Worm (Caenorhabditis elegans) whole organism, L1 larva: ENCODE results near the gene toca-1.

Experiments used
- C16A3.4 ChIP-seq: fragments of 150-350 bp; optimal IDR thresholded peaks from 2 replicates; lab custom pipeline; 2014; ENCODE audit warnings: missing biosample characterization, missing genetic modification characterization
- C34B4.2 ChIP-seq: sonication (generic microtip); optimal IDR thresholded peaks from 2 replicates; lab custom pipeline; 2017; ENCODE audit warnings: mild to moderate bottlenecking, missing genetic modification characterization, missing compliant biosample characterization
- F16B12.6 ChIP-seq: fragments of 150-350 bp; optimal IDR thresholded peaks from 2 replicates; lab custom pipeline; 2014; ENCODE audit warnings: missing biosample characterization, missing genetic modification characterization
- Y116A8C.19 ChIP-seq: sonication (generic microtip); optimal IDR thresholded peaks from 2 replicates; lab custom pipeline; 2016; ENCODE audit warnings: missing compliant biosample characterization, missing genetic modification characterization, borderline replicate concordance
- alr-1 ChIP-seq: fragments of 200-800 bp; sonication (Bioruptor generic); optimal IDR thresholded peaks from 2 replicates; lab custom pipeline; 2018; ENCODE audit warnings: borderline replicate concordance, mild to moderate bottlenecking, missing genetic modification characterization, missing compliant biosample characterization
- efl-1 ChIP-seq, 4 experiments: fragments of 150-350 bp; optimal IDR thresholded peaks in 3 of 4; peaks in 1 of 4; 1 replicate in 1 of 4; 2 replicates in 3 of 4; lab custom pipeline; 2014; ENCODE audit warnings: missing biosample characterization in 2 of 4, missing genetic modification characterization in 2 of 4, missing genetic modification reagents in 2 of 4
- efl-3 ChIP-seq: fragments of 200-800 bp; sonication (Bioruptor generic); optimal IDR thresholded peaks from 2 replicates; lab custom pipeline; 2018; ENCODE audit warnings: mild to moderate bottlenecking, missing genetic modification characterization, missing compliant biosample characterization
- egl-13 ChIP-seq: sonication (generic microtip); optimal IDR thresholded peaks from 2 replicates; lab custom pipeline; 2016; ENCODE audit warnings: missing genotype, missing genetic modification reagents, missing genetic modification characterization, missing compliant biosample characterization
- elt-2 ChIP-seq: sonication (generic microtip); optimal IDR thresholded peaks from 2 replicates; lab custom pipeline; 2016; ENCODE audit warnings: missing genetic modification characterization, mild to moderate bottlenecking, inconsistent platforms, missing compliant biosample characterization, missing genetic modification reagents
- elt-3 ChIP-seq, 6 experiments: fragments of 150-350 bp in 1 of 6; sonication (generic microtip); optimal IDR thresholded peaks; 2 replicates each; lab custom pipeline; 2017 to 2018; ENCODE audit warnings: missing biosample characterization in 6 of 6, missing genetic modification characterization in 6 of 6, inconsistent platforms in 1 of 6
- ets-5 ChIP-seq: fragments of 200-800 bp; sonication (Bioruptor generic); IDR thresholded peaks from 2 replicates; pipeline ENCODE4 v1.3.6; 2022; ENCODE audit warnings: missing genetic modification characterization, missing compliant biosample characterization
- fkh-8 ChIP-seq: sonication (generic microtip); optimal IDR thresholded peaks from 2 replicates; lab custom pipeline; 2016; ENCODE audit warnings: mild to moderate bottlenecking, missing genetic modification characterization, missing compliant biosample characterization
- fos-1 ChIP-seq: fragments of 150-350 bp; optimal IDR thresholded peaks from 2 replicates; lab custom pipeline; 2014; ENCODE audit warnings: missing biosample characterization, missing genetic modification characterization
- grh-1 ChIP-seq: fragments of 200-800 bp; sonication (Bioruptor generic); IDR thresholded peaks from 2 replicates; pipeline ENCODE4 v1.3.6; 2022; ENCODE audit warnings: missing genetic modification reagents, missing genetic modification characterization, missing compliant biosample characterization
- hlh-17 ChIP-seq: fragments of 200-800 bp; sonication (Bioruptor generic); optimal IDR thresholded peaks from 2 replicates; lab custom pipeline; 2018; ENCODE audit warnings: missing genetic modification characterization, mild to moderate bottlenecking, missing compliant biosample characterization, moderate library complexity, borderline replicate concordance
- hpl-2 ChIP-seq: fragments of 150-350 bp; optimal IDR thresholded peaks from 2 replicates; lab custom pipeline; 2014; ENCODE audit warnings: missing biosample characterization, missing genetic modification reagents, missing genetic modification characterization
- irx-1 ChIP-seq: sonication (generic microtip); optimal IDR thresholded peaks from 2 replicates; lab custom pipeline; 2016; ENCODE audit warnings: missing genetic modification characterization, missing compliant biosample characterization
- lin-15B ChIP-seq: fragments of 150-350 bp; sonication (generic microtip); optimal IDR thresholded peaks from 3 replicates; lab custom pipeline; 2014; ENCODE audit warnings: missing biosample characterization, missing genetic modification characterization
- lin-35 ChIP-seq, 2 experiments: fragments of 150-350 bp; optimal IDR thresholded peaks; 2 replicates each; lab custom pipeline; 2014; ENCODE audit warnings: missing biosample characterization in 2 of 2, missing genetic modification characterization in 2 of 2, missing genetic modification reagents in 2 of 2
- lin-39 ChIP-seq: fragments of 150-350 bp; optimal IDR thresholded peaks from 2 replicates; lab custom pipeline; 2014; ENCODE audit warnings: missing biosample characterization, missing genetic modification reagents, missing genetic modification characterization
- lsy-2 ChIP-seq, 2 experiments: fragments of 150-350 bp; optimal IDR thresholded peaks; 2 replicates each; lab custom pipeline; 2014; ENCODE audit warnings: missing biosample characterization in 2 of 2, missing genetic modification characterization in 2 of 2
- mab-9 ChIP-seq: fragments of 200-800 bp; sonication (Bioruptor generic); IDR thresholded peaks from 2 replicates; pipeline ENCODE4 v1.3.6; 2022; ENCODE audit warnings: missing genetic modification reagents, missing genetic modification characterization, missing compliant biosample characterization
- mdl-1 ChIP-seq, 2 experiments: fragments of 150-350 bp; optimal IDR thresholded peaks; 2 replicates each; lab custom pipeline; 2014 to 2017; ENCODE audit warnings: missing biosample characterization in 2 of 2, missing genetic modification characterization in 2 of 2, inconsistent platforms in 1 of 2
- mep-1 ChIP-seq: fragments of 150-350 bp; optimal IDR thresholded peaks from 2 replicates; lab custom pipeline; 2014; ENCODE audit warnings: missing biosample characterization, missing genetic modification characterization
- nhr-11 ChIP-seq: fragments of 150-350 bp; optimal IDR thresholded peaks from 2 replicates; lab custom pipeline; 2014; ENCODE audit warnings: missing biosample characterization, missing genetic modification characterization
- nhr-19 ChIP-seq: fragments of 200-800 bp; sonication (Bioruptor generic); conservative IDR thresholded peaks from 2 replicates; pipeline ENCODE4 v1.3.6; 2022; ENCODE audit warnings: missing genetic modification characterization, missing compliant biosample characterization
- nhr-20 ChIP-seq: sonication (generic microtip); optimal IDR thresholded peaks from 2 replicates; lab custom pipeline; 2016; ENCODE audit warnings: mild to moderate bottlenecking, missing genetic modification characterization, missing compliant biosample characterization
- nhr-28 ChIP-seq: fragments of 150-350 bp; optimal IDR thresholded peaks from 2 replicates; lab custom pipeline; 2014; ENCODE audit warnings: missing biosample characterization, missing genetic modification characterization
- nhr-77 ChIP-seq: fragments of 150-350 bp; optimal IDR thresholded peaks from 2 replicates; lab custom pipeline; 2014; ENCODE audit warnings: missing biosample characterization, missing genetic modification characterization
- nhr-84 ChIP-seq: sonication (generic microtip); optimal IDR thresholded peaks from 2 replicates; lab custom pipeline; 2017; ENCODE audit warnings: missing biosample characterization, missing genetic modification characterization
- nhr-90 ChIP-seq: sonication (generic microtip); optimal IDR thresholded peaks from 2 replicates; lab custom pipeline; 2016; ENCODE audit warnings: mild to moderate bottlenecking, missing genetic modification characterization, missing compliant biosample characterization; ENCODE audit not compliant: poor library complexity
- pag-3 ChIP-seq: sonication (generic microtip); optimal IDR thresholded peaks from 2 replicates; lab custom pipeline; 2017; ENCODE audit warnings: missing genetic modification characterization, mild to moderate bottlenecking, missing compliant biosample characterization, antibody characterized with exemption, borderline replicate concordance; ENCODE audit not compliant: insufficient read depth
- pqm-1 ChIP-seq: sonication (generic microtip); optimal IDR thresholded peaks from 3 replicates; lab custom pipeline; 2017; ENCODE audit warnings: missing biosample characterization, missing genetic modification characterization
- rnt-1 ChIP-seq: sonication (generic microtip); optimal IDR thresholded peaks from 2 replicates; lab custom pipeline; 2016; ENCODE audit warnings: mild to moderate bottlenecking, missing genetic modification characterization, moderate library complexity, missing compliant biosample characterization
- snu-23 ChIP-seq: sonication (generic microtip); optimal IDR thresholded peaks from 2 replicates; lab custom pipeline; 2016; ENCODE audit warnings: missing genetic modification characterization, missing compliant biosample characterization
- sup-37 ChIP-seq: fragments of 200-800 bp; sonication (Bioruptor generic); optimal IDR thresholded peaks from 2 replicates; lab custom pipeline; 2018; ENCODE audit warnings: mild to moderate bottlenecking, missing genetic modification characterization, missing compliant biosample characterization
- unc-130 ChIP-seq: fragments of 150-350 bp; optimal IDR thresholded peaks from 2 replicates; lab custom pipeline; 2017; ENCODE audit warnings: missing biosample characterization, missing genetic modification characterization, inconsistent platforms
- unc-86 ChIP-seq: sonication (generic microtip); optimal IDR thresholded peaks from 2 replicates; lab custom pipeline; 2016; ENCODE audit warnings: missing genetic modification characterization, missing compliant biosample characterization
- unc-98 ChIP-seq: fragments of 200-800 bp; sonication (Bioruptor generic); IDR thresholded peaks from 2 replicates; pipeline ENCODE4 v1.3.6; 2022; ENCODE audit warnings: missing genetic modification characterization, missing compliant biosample characterization
- vab-15 ChIP-seq: sonication (generic microtip); optimal IDR thresholded peaks from 2 replicates; lab custom pipeline; 2017; ENCODE audit warnings: missing genotype, mild to moderate bottlenecking, missing genetic modification characterization, missing compliant biosample characterization
- zip-4 ChIP-seq: fragments of 200-800 bp; sonication (Bioruptor generic); optimal IDR thresholded peaks from 2 replicates; lab custom pipeline; 2018; ENCODE audit warnings: mild to moderate bottlenecking, missing genetic modification characterization, moderate library complexity, missing compliant biosample characterization

The toca-1 gene

ce11 chrX:1546878-1547555 is 25.7 kb upstream of the toca-1 start, which contains the start of gene K06A9.1:
Gene K06A9.1, plus strand, starts transcription at chrX:1547505.
- TF ChIP-seq elt-2 (tag; lab: Kevin White, UChicago) (peak; percentile 36), unc-98 (GFP tag; lab: Robert Waterston, UW) (no peak), irx-1 (tag; lab: Kevin White, UChicago) (no peak)
- TF ChIP-seq, all 84 proteins: peak for 1

- no peak for TF ChIP-seq C16A3.4
- no peak for TF ChIP-seq ets-5 (GFP tag; lab: Robert Waterston, UW)
- TF ChIP-seq nhr-28 (tag; lab: Kevin White, UChicago) = no peak
- TF ChIP-seq mdl-1 (tag; optimal IDR thresholded peaks at IDR 0.05; lab: Kevin White, UChicago) = no peak
- no peak for TF ChIP-seq mep-1
- peak; percentile 29 for TF ChIP-seq elt-2 (tag; lab: Kevin White, UChicago)
- TF ChIP-seq nhr-20 (tag; lab: Kevin White, UChicago) = no peak
- TF ChIP-seq snu-23 (GFP tag; lab: Kevin White, UChicago) = no peak
- no peak for TF ChIP-seq fkh-8 (tag; lab: Kevin White, UChicago)
- TF ChIP-seq, all 84 proteins: peak for 1
These were observed 22.1 kb upstream of the toca-1 start for ce11 chrX:1543432-1543831.

- TF ChIP-seq unc-86 (no peak), unc-130 (tag; lab: Kevin White, UChicago) (no peak), lin-39 (tag; lab: Kevin White, UChicago) (no peak), fos-1 (no peak), vab-15 (tag; lab: Kevin White, UChicago) (no peak), lin-35 (GFP tag; optimal IDR thresholded peaks at IDR 0.05; lab: Kevin White, UChicago) (no peak), elt-2 (tag; lab: Kevin White, UChicago) (peak; percentile 68), hpl-2 (GFP tag; lab: Kevin White, UChicago) (no peak), F16B12.6 (no peak), efl-1 (optimal IDR thresholded peaks at IDR 0.05; lab: Kevin White, UChicago) (no peak), efl-1 (GFP tag; optimal IDR thresholded peaks at IDR 0.05 in 1 of 2; lab: Kevin White, UChicago) (no peak), nhr-90 (tag; lab: Kevin White, UChicago) (no peak), ets-5 (GFP tag; lab: Robert Waterston, UW) (no peak), pag-3 (no peak), lin-15B (no peak), nhr-11 (tag; lab: Kevin White, UChicago) (no peak), nhr-20 (tag; lab: Kevin White, UChicago) (peak; percentile 7)
These were observed 19.8 kb upstream of the toca-1 start for ce11 chrX:1541072-1541471.

- no peak for TF ChIP-seq fos-1
- no peak for TF ChIP-seq efl-1 (optimal IDR thresholded peaks at IDR 0.05; lab: Kevin White, UChicago)
- TF ChIP-seq efl-1 (GFP tag; optimal IDR thresholded peaks at IDR 0.05 in 1 of 2; lab: Kevin White, UChicago) = peak in 1 of 2 experiments; percentile 10
These were observed 17.5 kb upstream of the toca-1 start for ce11 chrX:1538830-1539229.

ce11 chrX:1536138-1536537 is 14.9 kb upstream of the toca-1 start, which contains the start of gene K06A9.2:
Gene K06A9.2, plus strand, starts transcription at chrX:1536366.
- TF ChIP-seq grh-1 (GFP tag; lab: Robert Waterston, UW) (no peak), nhr-77 (tag; lab: Kevin White, UChicago) (peak; percentile 41), nhr-28 (tag; lab: Kevin White, UChicago) (no peak), efl-3 (GFP tag; lab: Kevin White, UChicago) (no peak), hpl-2 (GFP tag; lab: Kevin White, UChicago) (no peak), nhr-19 (peak; percentile 70), nhr-84 (tag; lab: Kevin White, UChicago) (no peak), sup-37 (GFP tag; lab: Kevin White, UChicago) (no peak), egl-13 (tag; lab: Kevin White, UChicago) (no peak), elt-3 (tag; optimal IDR thresholded peaks at IDR 0.05; lab: Kevin White, UChicago) (no peak), hlh-17 (GFP tag; lab: Kevin White, UChicago) (no peak), mab-9 (GFP tag; lab: Robert Waterston, UW) (no peak), Y116A8C.19 (tag; lab: Kevin White, UChicago) (no peak), alr-1 (tag; lab: Kevin White, UChicago) (no peak), lsy-2 (tag; optimal IDR thresholded peaks at IDR 0.05; lab: Kevin White, UChicago) (peak; percentile 47 to 48), zip-4 (no peak), efl-1 (optimal IDR thresholded peaks at IDR 0.05; lab: Kevin White, UChicago) (peak in 1 of 2 experiments; percentile 3), efl-1 (GFP tag; optimal IDR thresholded peaks at IDR 0.05 in 1 of 2; lab: Kevin White, UChicago) (no peak), nhr-90 (tag; lab: Kevin White, UChicago) (no peak), fos-1 (no peak), C34B4.2 (tag; lab: Kevin White, UChicago) (no peak), pqm-1 (no peak), lin-35 (GFP tag; optimal IDR thresholded peaks at IDR 0.05; lab: Kevin White, UChicago) (no peak), rnt-1 (tag; lab: Kevin White, UChicago) (peak; percentile 73), vab-15 (tag; lab: Kevin White, UChicago) (no peak), nhr-11 (tag; lab: Kevin White, UChicago) (peak; percentile 46)
